Worm (Caenorhabditis elegans) whole organism, L1 larva: ENCODE measurements around the gene R13D11.3.

Source experiments
- C16A3.4 ChIP-seq: fragments of 150-350 bp; optimal IDR thresholded peaks from 2 replicates; lab custom pipeline; 2014; ENCODE audit warnings: missing biosample characterization, missing genetic modification characterization
- C34B4.2 ChIP-seq: sonication (generic microtip); optimal IDR thresholded peaks from 2 replicates; lab custom pipeline; 2017; ENCODE audit warnings: mild to moderate bottlenecking, missing genetic modification characterization, missing compliant biosample characterization
- F16B12.6 ChIP-seq: fragments of 150-350 bp; optimal IDR thresholded peaks from 2 replicates; lab custom pipeline; 2014; ENCODE audit warnings: missing biosample characterization, missing genetic modification characterization
- Y116A8C.19 ChIP-seq: sonication (generic microtip); optimal IDR thresholded peaks from 2 replicates; lab custom pipeline; 2016; ENCODE audit warnings: missing compliant biosample characterization, missing genetic modification characterization, borderline replicate concordance
- aha-1 ChIP-seq: fragments of 150-350 bp; optimal IDR thresholded peaks from 2 replicates; lab custom pipeline; 2014; ENCODE audit warnings: missing biosample characterization, missing genetic modification characterization
- aly-2 ChIP-seq: fragments of 150-350 bp; optimal IDR thresholded peaks from 2 replicates; lab custom pipeline; 2014; ENCODE audit warnings: missing biosample characterization, missing genetic modification characterization
- ama-1 ChIP-seq: fragments of 150-350 bp; optimal IDR thresholded peaks from 2 replicates; lab custom pipeline; 2014
- blmp-1 ChIP-seq: fragments of 150-350 bp; optimal IDR thresholded peaks from 2 replicates; lab custom pipeline; 2014; ENCODE audit warnings: missing biosample characterization, missing genetic modification characterization
- ceh-63 ChIP-seq: fragments of 200-800 bp; sonication (Bioruptor generic); optimal IDR thresholded peaks from 2 replicates; lab custom pipeline; 2018; ENCODE audit warnings: mild to moderate bottlenecking, missing genetic modification characterization, missing compliant biosample characterization
- ceh-82 ChIP-seq, 3 experiments: fragments of 150-350 bp in 1 of 3; sonication (generic microtip) in 2 of 3; optimal IDR thresholded peaks; 2 replicates each; lab custom pipeline; 2014 to 2017; ENCODE audit warnings: missing biosample characterization in 3 of 3, missing genetic modification characterization in 3 of 3
- ceh-88 ChIP-seq: fragments of 200-800 bp; sonication (Bioruptor generic); IDR thresholded peaks from 2 replicates; pipeline ENCODE4 v1.3.6; 2022; ENCODE audit warnings: missing genetic modification characterization, missing compliant biosample characterization
- ceh-90 ChIP-seq: sonication (generic microtip); optimal IDR thresholded peaks from 2 replicates; lab custom pipeline; 2016; ENCODE audit warnings: missing genetic modification characterization, missing compliant biosample characterization
- dpl-1 ChIP-seq, 3 experiments: fragments of 150-350 bp in 2 of 3; sonication (generic microtip) in 1 of 3; optimal IDR thresholded peaks; 2 replicates each; lab custom pipeline; 2014 to 2017; ENCODE audit warnings: missing biosample characterization in 3 of 3, missing genetic modification characterization in 3 of 3, missing genetic modification reagents in 3 of 3
- dsc-1 ChIP-seq: sonication (generic microtip); optimal IDR thresholded peaks from 2 replicates; lab custom pipeline; 2016; ENCODE audit warnings: mild to moderate bottlenecking, missing genetic modification characterization, missing compliant biosample characterization
- efl-1 ChIP-seq, 4 experiments: fragments of 150-350 bp; optimal IDR thresholded peaks in 3 of 4; peaks in 1 of 4; 1 replicate in 1 of 4; 2 replicates in 3 of 4; lab custom pipeline; 2014; ENCODE audit warnings: missing biosample characterization in 2 of 4, missing genetic modification characterization in 2 of 4, missing genetic modification reagents in 2 of 4
- elt-2 ChIP-seq: sonication (generic microtip); optimal IDR thresholded peaks from 2 replicates; lab custom pipeline; 2016; ENCODE audit warnings: missing genetic modification characterization, mild to moderate bottlenecking, inconsistent platforms, missing compliant biosample characterization, missing genetic modification reagents
- elt-3 ChIP-seq, 6 experiments: fragments of 150-350 bp in 1 of 6; sonication (generic microtip); optimal IDR thresholded peaks; 2 replicates each; lab custom pipeline; 2017 to 2018; ENCODE audit warnings: missing biosample characterization in 6 of 6, missing genetic modification characterization in 6 of 6, inconsistent platforms in 1 of 6
- hlh-4 ChIP-seq: sonication (generic microtip); optimal IDR thresholded peaks from 2 replicates; lab custom pipeline; 2016; ENCODE audit warnings: mild to moderate bottlenecking, missing genetic modification characterization, missing compliant biosample characterization
- hpl-2 ChIP-seq: fragments of 150-350 bp; optimal IDR thresholded peaks from 2 replicates; lab custom pipeline; 2014; ENCODE audit warnings: missing biosample characterization, missing genetic modification reagents, missing genetic modification characterization
- lin-14 ChIP-seq: fragments of 200-800 bp; sonication (Bioruptor generic); optimal IDR thresholded peaks from 2 replicates; lab custom pipeline; 2018; ENCODE audit warnings: mild to moderate bottlenecking, missing genetic modification characterization, moderate library complexity, missing compliant biosample characterization
- lin-15B ChIP-seq: fragments of 150-350 bp; sonication (generic microtip); optimal IDR thresholded peaks from 3 replicates; lab custom pipeline; 2014; ENCODE audit warnings: missing biosample characterization, missing genetic modification characterization
- lin-35 ChIP-seq, 2 experiments: fragments of 150-350 bp; optimal IDR thresholded peaks; 2 replicates each; lab custom pipeline; 2014; ENCODE audit warnings: missing biosample characterization in 2 of 2, missing genetic modification characterization in 2 of 2, missing genetic modification reagents in 2 of 2
- lsy-2 ChIP-seq, 2 experiments: fragments of 150-350 bp; optimal IDR thresholded peaks; 2 replicates each; lab custom pipeline; 2014; ENCODE audit warnings: missing biosample characterization in 2 of 2, missing genetic modification characterization in 2 of 2
- mab-9 ChIP-seq: fragments of 200-800 bp; sonication (Bioruptor generic); IDR thresholded peaks from 2 replicates; pipeline ENCODE4 v1.3.6; 2022; ENCODE audit warnings: missing genetic modification reagents, missing genetic modification characterization, missing compliant biosample characterization
- mep-1 ChIP-seq: fragments of 150-350 bp; optimal IDR thresholded peaks from 2 replicates; lab custom pipeline; 2014; ENCODE audit warnings: missing biosample characterization, missing genetic modification characterization
- nhr-12 ChIP-seq: sonication (generic microtip); optimal IDR thresholded peaks from 2 replicates; lab custom pipeline; 2017; ENCODE audit warnings: missing biosample characterization, missing genetic modification characterization
- nhr-19 ChIP-seq: fragments of 200-800 bp; sonication (Bioruptor generic); conservative IDR thresholded peaks from 2 replicates; pipeline ENCODE4 v1.3.6; 2022; ENCODE audit warnings: missing genetic modification characterization, missing compliant biosample characterization
- nhr-20 ChIP-seq: sonication (generic microtip); optimal IDR thresholded peaks from 2 replicates; lab custom pipeline; 2016; ENCODE audit warnings: mild to moderate bottlenecking, missing genetic modification characterization, missing compliant biosample characterization
- nhr-237 ChIP-seq: fragments of 150-350 bp; optimal IDR thresholded peaks from 2 replicates; lab custom pipeline; 2014; ENCODE audit warnings: missing biosample characterization, missing genetic modification characterization
- nhr-28 ChIP-seq: fragments of 150-350 bp; optimal IDR thresholded peaks from 2 replicates; lab custom pipeline; 2014; ENCODE audit warnings: missing biosample characterization, missing genetic modification characterization
- nhr-71 ChIP-seq: sonication (generic microtip); optimal IDR thresholded peaks from 2 replicates; lab custom pipeline; 2016; ENCODE audit warnings: mild to moderate bottlenecking, missing genetic modification characterization, moderate library complexity, missing compliant biosample characterization
- nhr-76 ChIP-seq: sonication (generic microtip); optimal IDR thresholded peaks from 2 replicates; lab custom pipeline; 2017; ENCODE audit warnings: missing biosample characterization, missing genetic modification characterization
- nhr-77 ChIP-seq: fragments of 150-350 bp; optimal IDR thresholded peaks from 2 replicates; lab custom pipeline; 2014; ENCODE audit warnings: missing biosample characterization, missing genetic modification characterization
- nhr-85 ChIP-seq: sonication (generic microtip); peaks from one replicate; lab custom pipeline; 2016; ENCODE audit warnings: missing genetic modification characterization, inconsistent platforms, missing compliant biosample characterization
- nhr-90 ChIP-seq: sonication (generic microtip); optimal IDR thresholded peaks from 2 replicates; lab custom pipeline; 2016; ENCODE audit warnings: mild to moderate bottlenecking, missing genetic modification characterization, missing compliant biosample characterization; ENCODE audit not compliant: poor library complexity
- pax-3 ChIP-seq: fragments of 200-800 bp; sonication (Bioruptor generic); optimal IDR thresholded peaks from 2 replicates; lab custom pipeline; 2018; ENCODE audit warnings: mild to moderate bottlenecking, missing genetic modification characterization, moderate library complexity, missing compliant biosample characterization
- skn-1 ChIP-seq: fragments of 150-350 bp; optimal IDR thresholded peaks from 2 replicates; lab custom pipeline; 2014; ENCODE audit warnings: missing biosample characterization, missing genetic modification characterization
- snpc-4 ChIP-seq: fragments of 150-350 bp; optimal IDR thresholded peaks from 2 replicates; lab custom pipeline; 2014; ENCODE audit warnings: missing biosample characterization, missing genetic modification characterization
- snu-23 ChIP-seq: sonication (generic microtip); optimal IDR thresholded peaks from 2 replicates; lab custom pipeline; 2016; ENCODE audit warnings: missing genetic modification characterization, missing compliant biosample characterization
- swsn-7 ChIP-seq: sonication (generic microtip); optimal IDR thresholded peaks from 2 replicates; lab custom pipeline; 2016; ENCODE audit warnings: missing genetic modification characterization, missing compliant biosample characterization
- unc-130 ChIP-seq: fragments of 150-350 bp; optimal IDR thresholded peaks from 2 replicates; lab custom pipeline; 2017; ENCODE audit warnings: missing biosample characterization, missing genetic modification characterization, inconsistent platforms
- vab-15 ChIP-seq: sonication (generic microtip); optimal IDR thresholded peaks from 2 replicates; lab custom pipeline; 2017; ENCODE audit warnings: missing genotype, mild to moderate bottlenecking, missing genetic modification characterization, missing compliant biosample characterization
- xbp-1 ChIP-seq: sonication (generic microtip); optimal IDR thresholded peaks from 2 replicates; lab custom pipeline; 2016; ENCODE audit warnings: missing genetic modification characterization, missing compliant biosample characterization
- zip-4 ChIP-seq: fragments of 200-800 bp; sonication (Bioruptor generic); optimal IDR thresholded peaks from 2 replicates; lab custom pipeline; 2018; ENCODE audit warnings: mild to moderate bottlenecking, missing genetic modification characterization, moderate library complexity, missing compliant biosample characterization
- ztf-4 ChIP-seq: fragments of 150-350 bp; optimal IDR thresholded peaks from 2 replicates; lab custom pipeline; 2014; ENCODE audit warnings: missing biosample characterization, missing genetic modification characterization

R13D11.3 gene

DNA sequence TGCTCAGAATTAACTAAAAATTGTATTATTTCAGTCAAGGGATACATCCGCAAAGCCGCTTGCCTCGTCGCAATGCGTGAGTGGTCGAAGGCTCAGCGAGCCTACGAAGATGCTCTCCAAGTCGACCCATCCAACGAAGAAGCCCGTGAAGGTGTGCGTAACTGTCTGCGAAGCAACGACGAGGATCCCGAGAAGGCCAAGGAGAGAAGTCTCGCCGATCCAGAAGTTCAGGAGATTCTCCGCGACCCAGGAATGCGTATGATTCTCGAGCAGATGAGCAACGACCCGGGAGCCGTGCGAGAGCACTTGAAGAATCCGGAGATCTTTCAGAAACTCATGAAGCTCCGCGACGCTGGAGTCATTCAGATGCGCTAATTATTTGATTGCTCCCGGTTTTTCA, 40.5 kb upstream of the R13D11.3 start:
- no peak for TF ChIP-seq ceh-63 (GFP tag; lab: Kevin White, UChicago)
- no peak for TF ChIP-seq ztf-4
- TF ChIP-seq lin-15B (tag; lab: Kevin White, UChicago): no peak
- TF ChIP-seq elt-2 (tag; lab: Kevin White, UChicago): no peak
- TF ChIP-seq xbp-1 (tag; lab: Kevin White, UChicago): no peak
- no peak for TF ChIP-seq unc-130 (tag; lab: Kevin White, UChicago)
- TF ChIP-seq, all 84 proteins: peak for 0

DNA sequence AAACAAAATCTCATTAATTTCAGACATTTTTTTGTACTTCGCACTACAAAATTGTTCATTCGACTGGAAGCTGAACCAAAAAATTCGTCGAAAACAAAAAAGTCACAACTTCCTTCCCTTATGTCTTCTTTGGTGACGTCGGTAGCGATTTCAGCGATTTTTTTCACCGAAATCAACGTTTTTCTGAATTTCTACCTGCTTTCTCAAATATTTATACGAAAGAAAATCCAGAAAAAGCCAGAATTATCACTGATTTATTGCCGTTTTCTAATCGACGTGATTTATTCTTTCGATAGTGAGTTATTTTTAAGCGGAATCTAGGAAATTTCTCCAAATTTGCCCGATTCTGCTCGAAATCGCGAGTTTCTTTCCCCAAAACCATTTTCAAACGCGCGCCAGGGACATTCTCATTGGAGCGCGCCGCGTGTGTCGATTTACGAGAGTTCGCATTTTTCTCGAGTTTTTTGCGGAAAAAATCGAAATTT, 39.9 kb upstream of the R13D11.3 start, which contains the start of gene srbc-58:
Gene srbc-58, plus strand, starts transcription at position 121 of the 485 bp plus-strand sequence.
- TF ChIP-seq C34B4.2 (tag; lab: Kevin White, UChicago) (no peak), ceh-90 (no peak), mab-9 (GFP tag; lab: Robert Waterston, UW) (no peak), ztf-4 (no peak), dpl-1 (GFP tag; optimal IDR thresholded peaks at IDR 0.05; lab: Kevin White, UChicago) (peak in 2 of 3 experiments; percentile 17 to 61), aha-1 (tag; lab: Kevin White, UChicago) (no peak), efl-1 (optimal IDR thresholded peaks at IDR 0.05; lab: Kevin White, UChicago) (peak in 1 of 2 experiments; percentile 70), efl-1 (GFP tag; optimal IDR thresholded peaks at IDR 0.05 in 1 of 2; lab: Kevin White, UChicago) (peak; percentile 61 to 93), hlh-4 (tag; lab: Kevin White, UChicago) (no peak), lin-35 (GFP tag; optimal IDR thresholded peaks at IDR 0.05; lab: Kevin White, UChicago) (peak in 1 of 2 experiments; percentile 63), nhr-77 (no peak), lin-14 (GFP tag; lab: Kevin White, UChicago) (no peak), mep-1 (peak; percentile 27), aly-2 (tag; lab: Kevin White, UChicago) (peak; percentile 66), nhr-71 (tag; lab: Kevin White, UChicago) (peak; percentile 34), nhr-20 (tag; lab: Kevin White, UChicago) (no peak), F16B12.6 (tag; lab: Kevin White, UChicago) (no peak), lsy-2 (tag; optimal IDR thresholded peaks at IDR 0.05; lab: Kevin White, UChicago) (peak in 1 of 2 experiments; percentile 11), nhr-85 (tag; lab: Kevin White, UChicago) (peak; percentile 72), ama-1 (peak; percentile 79), swsn-7 (tag; lab: Kevin White, UChicago) (peak; percentile 5), skn-1 (no peak), snu-23 (peak; percentile 24), snpc-4 (tag; lab: Kevin White, UChicago) (no peak), xbp-1 (tag; lab: Kevin White, UChicago) (peak; percentile 5)

DNA sequence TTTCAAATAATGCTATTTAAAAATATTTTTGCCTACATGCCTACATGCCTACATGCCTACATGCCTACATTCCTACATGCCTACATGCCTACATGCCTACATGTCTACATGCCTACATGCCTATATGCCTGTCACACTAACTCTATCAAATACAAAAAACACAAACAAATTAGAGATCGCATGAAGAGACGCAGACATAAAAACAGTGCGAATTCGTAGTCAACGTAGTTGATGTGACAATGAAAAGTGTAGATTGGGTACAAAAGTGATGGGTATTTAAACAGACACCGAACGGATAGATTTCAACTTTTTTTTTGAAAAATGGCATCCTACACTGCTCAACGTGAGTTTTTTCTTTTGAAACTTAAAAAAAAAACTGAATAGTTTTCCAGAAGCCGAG, 37.5 kb upstream of the R13D11.3 start, which contains the start of gene R09E12.9:
Gene R09E12.9, plus strand, starts transcription at position 316 of the 400 bp plus-strand sequence.
- no peak for TF ChIP-seq lin-15B (tag; lab: Kevin White, UChicago)
- TF ChIP-seq nhr-237 (tag; lab: Kevin White, UChicago): peak; percentile 42
- peak; percentile 40 for TF ChIP-seq nhr-19 (GFP tag; lab: Robert Waterston, UW)
- peak; percentile 6 to 57 for TF ChIP-seq lin-35 (GFP tag; optimal IDR thresholded peaks at IDR 0.05; lab: Kevin White, UChicago)
- TF ChIP-seq nhr-20 (tag; lab: Kevin White, UChicago): peak; percentile 69
- TF ChIP-seq Y116A8C.19 (tag; lab: Kevin White, UChicago): no peak
- no peak for TF ChIP-seq ceh-82 (tag; optimal IDR thresholded peaks at IDR 0.05; lab: Kevin White, UChicago)
- no peak for TF ChIP-seq ceh-90
- TF ChIP-seq blmp-1 (tag; lab: Kevin White, UChicago): peak; percentile 36
- TF ChIP-seq efl-1 (optimal IDR thresholded peaks at IDR 0.05; lab: Kevin White, UChicago): peak; percentile 37 to 39
- peak; percentile 28 to 90 for TF ChIP-seq efl-1 (GFP tag; optimal IDR thresholded peaks at IDR 0.05 in 1 of 2; lab: Kevin White, UChicago)
- no peak for TF ChIP-seq xbp-1 (tag; lab: Kevin White, UChicago)
- peak; percentile 100 for TF ChIP-seq nhr-77
- no peak for TF ChIP-seq hpl-2 (GFP tag; lab: Kevin White, UChicago)
- TF ChIP-seq ama-1: no peak
- no peak for TF ChIP-seq ceh-88 (GFP tag; lab: Robert Waterston, UW)
- TF ChIP-seq unc-130 (tag; lab: Kevin White, UChicago): no peak
- no peak for TF ChIP-seq zip-4
- peak; percentile 45 for TF ChIP-seq nhr-71 (tag; lab: Kevin White, UChicago)
- peak; percentile 10 for TF ChIP-seq swsn-7 (tag; lab: Kevin White, UChicago)
- peak; percentile 55 for TF ChIP-seq nhr-85 (tag; lab: Kevin White, UChicago)
- no peak for TF ChIP-seq vab-15 (tag; lab: Kevin White, UChicago)
- no peak for TF ChIP-seq skn-1
- TF ChIP-seq dsc-1 (tag; lab: Kevin White, UChicago): no peak
- no peak for TF ChIP-seq F16B12.6 (tag; lab: Kevin White, UChicago)
- TF ChIP-seq snu-23: peak; percentile 63
- TF ChIP-seq nhr-76 (tag; lab: Kevin White, UChicago): peak; percentile 15
- peak in 1 of 6 experiments; percentile 27 for TF ChIP-seq elt-3 (tag; optimal IDR thresholded peaks at IDR 0.05; lab: Kevin White, UChicago)
- no peak for TF ChIP-seq pax-3 (tag; lab: Kevin White, UChicago)
- peak; percentile 54 for TF ChIP-seq nhr-28 (tag; lab: Kevin White, UChicago)
- TF ChIP-seq nhr-12: no peak
- TF ChIP-seq nhr-90 (tag; lab: Kevin White, UChicago): peak; percentile 29
- peak in 2 of 3 experiments; percentile 24 to 26 for TF ChIP-seq dpl-1 (GFP tag; optimal IDR thresholded peaks at IDR 0.05; lab: Kevin White, UChicago)
- no peak for TF ChIP-seq hlh-4 (tag; lab: Kevin White, UChicago)
- TF ChIP-seq C16A3.4 (tag; lab: Kevin White, UChicago): no peak
